Fruit fly (Drosophila melanogaster): ENCODE data around the gene Hr78.

The Hr78 gene

dm6 chr3L:21539245-21540196, 42.2 kb upstream of the Hr78 start, which contains the start of the genes COX8 and VhaM9.7-b (continued):
- peak; percentile 67 for TF ChIP-seq esn (GFP tag; optimal IDR thresholded peaks at IDR 0.05)

- TF ChIP-seq Sox14 (GFP tag; optimal IDR thresholded peaks at IDR 0.05): no peak
- TF ChIP-seq eg (GFP tag; IDR thresholded peaks at IDR 0.05): no peak
- TF ChIP-seq Ets96B (tag; optimal IDR thresholded peaks at IDR 0.05): no peak
- TF ChIP-seq Met (GFP tag; optimal IDR thresholded peaks at IDR 0.05): no peak
- TF ChIP-seq CG8119 (GFP tag; IDR thresholded peaks at IDR 0.05): no peak
- no peak for TF ChIP-seq lz (GFP tag; optimal IDR thresholded peaks at IDR 0.05)
- no peak for TF ChIP-seq dac (GFP tag; optimal IDR thresholded peaks at IDR 0.05)
- TF ChIP-seq fd59A (GFP tag; optimal IDR thresholded peaks at IDR 0.05): no peak
- TF ChIP-seq CG11762 (GFP tag; optimal IDR thresholded peaks at IDR 0.05; ENCODE audit: insufficient read depth): no peak
- TF ChIP-seq fkh (GFP tag; optimal IDR thresholded peaks at IDR 0.05): no peak
- no peak for TF ChIP-seq Blimp-1 (GFP tag; optimal IDR thresholded peaks at IDR 0.05)
- no peak for TF ChIP-seq CG11294 (GFP tag; IDR thresholded peaks at IDR 0.05)
- no peak for TF ChIP-seq ss (GFP tag; optimal IDR thresholded peaks at IDR 0.05)
- TF ChIP-seq CG10631 (GFP tag; optimal IDR thresholded peaks at IDR 0.05): no peak
- no peak for TF ChIP-seq Hr4 (GFP tag; optimal IDR thresholded peaks at IDR 0.05)
- no peak for TF ChIP-seq CG3032 (tag; optimal IDR thresholded peaks at IDR 0.05)
Measured at dm6 chr3L:21538893-21539244, 41.6 kb upstream of the Hr78 start.

DNA sequence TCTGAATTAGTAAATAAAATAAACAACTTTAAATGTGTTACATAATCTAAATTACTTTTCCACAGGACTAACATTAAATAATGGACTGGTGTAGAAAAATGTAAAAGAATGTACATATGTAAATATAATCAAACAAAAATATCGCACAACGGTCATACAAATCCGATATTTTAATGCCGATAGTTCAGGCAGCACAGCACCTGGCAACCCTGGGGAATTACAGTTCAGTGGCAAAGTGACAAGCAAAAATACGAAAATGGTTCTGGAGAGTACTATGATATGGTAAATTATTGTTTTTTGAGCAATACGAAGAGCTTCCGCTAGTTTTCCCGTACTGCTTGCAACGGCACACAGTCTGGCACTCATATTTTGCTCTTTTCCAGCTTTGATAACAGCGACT, 39.6 kb upstream of the Hr78 start, which contains the start of gene Rpn10:
Rpn10 (plus strand) TSS at position 144 of the 400 bp plus-strand sequence.
- peak; percentile 73 for TF ChIP-seq Eip78C (GFP tag)
- TF ChIP-seq CG3032 (tag; optimal IDR thresholded peaks at IDR 0.05): peak; percentile 25
- TF ChIP-seq CG6276 (GFP tag; optimal IDR thresholded peaks at IDR 0.05): no peak
- TF ChIP-seq CG7368 (GFP tag; optimal IDR thresholded peaks at IDR 0.05): no peak
- no peak for TF ChIP-seq CG32006 (GFP tag; optimal IDR thresholded peaks at IDR 0.05)
- TF ChIP-seq CG11294 (GFP tag; IDR thresholded peaks at IDR 0.05): no peak
- TF ChIP-seq esn (GFP tag; optimal IDR thresholded peaks at IDR 0.05): peak; percentile 27
- TF ChIP-seq topi (GFP tag; optimal IDR thresholded peaks at IDR 0.05): peak; percentile 9
- no peak for TF ChIP-seq achi (GFP tag; optimal IDR thresholded peaks at IDR 0.05)
- peak; percentile 31 for TF ChIP-seq lz (GFP tag; optimal IDR thresholded peaks at IDR 0.05)
- TF ChIP-seq CG31627 (GFP tag; optimal IDR thresholded peaks at IDR 0.05): peak; percentile 40
- TF ChIP-seq Ets96B (tag; optimal IDR thresholded peaks at IDR 0.05): no peak

DNA sequence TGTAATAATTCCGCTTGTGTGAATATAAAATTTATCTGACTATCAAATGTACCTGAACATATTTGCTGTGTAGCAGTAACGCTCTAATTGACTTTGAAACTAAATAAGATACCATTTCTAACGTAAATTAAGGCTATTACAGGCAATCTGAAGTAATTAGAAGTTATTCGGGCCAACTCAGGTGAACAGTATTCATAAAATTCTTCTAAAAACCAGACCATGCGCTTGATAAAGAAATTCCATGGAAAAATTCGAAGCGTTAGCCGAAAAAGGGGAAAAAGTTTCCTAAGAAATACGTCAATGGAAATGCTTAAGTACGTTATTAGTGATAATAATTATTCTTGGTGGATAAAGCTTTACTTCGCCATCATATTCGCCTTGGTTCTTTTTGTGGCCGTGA, 37.1 kb upstream of the Hr78 start, which contains the start of gene ppk5:
ppk5 (plus strand) TSS at position 301 of the 400 bp plus-strand sequence.
- TF ChIP-seq CG3032 (tag; optimal IDR thresholded peaks at IDR 0.05) (no peak), CG31627 (GFP tag; optimal IDR thresholded peaks at IDR 0.05) (no peak), Smox (GFP tag; optimal IDR thresholded peaks at IDR 0.05) (no peak), CG15336 (GFP tag; IDR thresholded peaks at IDR 0.05) (no peak), Eip75B (GFP tag; optimal IDR thresholded peaks at IDR 0.05) (no peak), Blimp-1 (GFP tag; optimal IDR thresholded peaks at IDR 0.05) (no peak), CG11762 (GFP tag; optimal IDR thresholded peaks at IDR 0.05; ENCODE audit: insufficient read depth) (no peak), pdm3 (GFP tag; optimal IDR thresholded peaks at IDR 0.05) (no peak), fd59A (GFP tag; optimal IDR thresholded peaks at IDR 0.05) (no peak), Ets21C (GFP tag; optimal IDR thresholded peaks at IDR 0.05) (no peak), esn (GFP tag; optimal IDR thresholded peaks at IDR 0.05) (no peak), CG6792 (GFP tag; optimal IDR thresholded peaks at IDR 0.05) (no peak)

DNA sequence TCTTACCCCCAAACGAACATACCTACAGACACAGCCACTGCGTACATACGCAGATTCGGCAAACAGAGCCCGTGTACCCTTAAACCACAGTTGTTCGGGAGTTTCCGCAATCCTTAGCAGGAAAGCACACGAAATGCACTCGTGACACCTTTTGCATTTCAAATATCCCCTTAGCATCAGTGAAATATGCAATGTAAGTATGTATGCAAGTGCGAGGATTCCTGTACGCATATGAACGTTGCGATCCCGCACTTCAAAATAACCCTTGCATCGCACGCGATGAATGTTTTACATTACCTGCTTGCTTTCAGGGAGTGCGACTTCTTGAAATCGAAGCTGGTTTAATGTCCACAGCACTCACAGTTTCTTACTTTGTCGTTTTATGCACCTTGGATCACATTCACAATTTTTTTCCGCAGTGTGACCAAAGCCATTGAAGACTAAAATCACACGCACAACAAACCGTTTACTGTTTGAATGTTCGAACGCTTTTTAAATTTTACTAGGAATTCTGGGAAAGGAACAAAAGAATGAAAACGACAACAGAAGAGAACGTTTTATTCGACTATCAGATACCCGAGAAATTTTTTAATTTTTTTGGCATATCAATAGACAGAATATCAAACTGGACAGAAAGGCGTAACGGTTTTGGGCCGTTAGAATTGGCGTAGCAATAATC, 36.1 kb upstream of the Hr78 start, which contains the start of gene Mkrn1:
Mkrn1 (minus strand) TSS at position 444 of the 679 bp plus-strand sequence.
- peak; percentile 81 for TF ChIP-seq dsx (GFP tag; optimal IDR thresholded peaks at IDR 0.05; ENCODE audit: poor library complexity, severe bottlenecking)
- TF ChIP-seq CG6854 (GFP tag; optimal IDR thresholded peaks at IDR 0.05): peak; percentile 23
- TF ChIP-seq eg (GFP tag; IDR thresholded peaks at IDR 0.05): no peak

Measured in whole organism, prepupa.